Fruit fly (Drosophila melanogaster) whole organism: ENCODE measurements around the gene CG5446.

Experiments
- CG8478 ChIP-seq: fragments of >200 bp; optimal IDR thresholded peaks from 2 replicates; lab custom pipeline; 2018; ENCODE audit warnings: inconsistent platforms
- EcR ChIP-seq, 2 experiments: fragments of >200 bp; optimal IDR thresholded peaks; 2 replicates each; lab custom pipeline; 2017; ENCODE audit warnings: missing biosample characterization in 2 of 2, missing genetic modification characterization in 2 of 2, missing genetic modification reagents in 2 of 2
- usp ChIP-seq: fragments of >200 bp; optimal IDR thresholded peaks from 2 replicates; lab custom pipeline; 2017; ENCODE audit warnings: missing biosample characterization, missing genetic modification characterization, mixed read lengths

dm6 chr2L:12467673-12468072 lies 40.2 kb upstream of the CG5446 start:
- TF ChIP-seq CG8478 (lab: Kevin White, UChicago) (no peak), usp (GFP tag; lab: Kevin White, UChicago) (no peak), EcR (GFP tag; optimal IDR thresholded peaks at IDR 0.05; lab: Kevin White, UChicago) (no peak)
